Worm (Caenorhabditis elegans) whole organism, early embryonic: ENCODE data around the gene F26F2.4.
"Not testable (repeated sequence)": the region's sequence is repeated elsewhere in the genome, so short reads cannot be mapped to it uniquely, and the experiment has no call there.

Experiments used
- B0310.2 ChIP-seq: sonication (generic microtip); optimal IDR thresholded peaks from 2 replicates; lab custom pipeline; 2016; ENCODE audit warnings: mild to moderate bottlenecking, missing genetic modification characterization, missing compliant biosample characterization
- F13C5.2 ChIP-seq: sonication (generic microtip); optimal IDR thresholded peaks from 2 replicates; lab custom pipeline; 2017; ENCODE audit warnings: mild to moderate bottlenecking, missing genetic modification characterization, inconsistent platforms, missing compliant biosample characterization
- aly-1 ChIP-seq: sonication (generic microtip); optimal IDR thresholded peaks from 2 replicates; lab custom pipeline; 2016; ENCODE audit warnings: missing genetic modification characterization, missing compliant biosample characterization
- ama-1 ChIP-seq: fragments of 150-350 bp; optimal IDR thresholded peaks from 2 replicates; lab custom pipeline; 2014
- ceh-13 ChIP-seq: fragments of 200-800 bp; sonication (Bioruptor generic); optimal IDR thresholded peaks from 2 replicates; lab custom pipeline; 2018; ENCODE audit warnings: mild to moderate bottlenecking, missing genetic modification characterization, missing compliant biosample characterization
- ceh-36 ChIP-seq: sonication (generic microtip); optimal IDR thresholded peaks from 2 replicates; lab custom pipeline; 2016; ENCODE audit warnings: missing genetic modification characterization, inconsistent platforms, missing compliant biosample characterization
- ets-7 ChIP-seq: sonication (generic microtip); optimal IDR thresholded peaks from 2 replicates; lab custom pipeline; 2016; ENCODE audit warnings: missing genotype, missing genetic modification characterization, missing compliant biosample characterization
- flt-1 ChIP-seq: fragments of 200-800 bp; sonication (Bioruptor generic); IDR thresholded peaks from 2 replicates; pipeline ENCODE4 v1.3.6; 2022; ENCODE audit warnings: missing genetic modification characterization, missing compliant biosample characterization
- hmbx-1 ChIP-seq: sonication (generic microtip); optimal IDR thresholded peaks from 2 replicates; lab custom pipeline; 2016; ENCODE audit warnings: mild to moderate bottlenecking, missing genetic modification characterization, missing compliant biosample characterization
- hmg-4 ChIP-seq: fragments of 200-800 bp; sonication (Bioruptor generic); optimal IDR thresholded peaks from 2 replicates; lab custom pipeline; 2018; ENCODE audit warnings: mild to moderate bottlenecking, missing genetic modification characterization, missing compliant biosample characterization
- hnd-1 ChIP-seq: sonication (generic microtip); optimal IDR thresholded peaks from 2 replicates; lab custom pipeline; 2016; ENCODE audit warnings: missing genetic modification characterization, missing compliant biosample characterization
- pes-1 ChIP-seq: fragments of 200-800 bp; sonication (Bioruptor generic); IDR thresholded peaks from 2 replicates; pipeline ENCODE4 v1.3.6; 2022; ENCODE audit warnings: missing genetic modification reagents, missing genetic modification characterization, missing compliant biosample characterization
- scrt-1 ChIP-seq: fragments of 200-800 bp; sonication (Bioruptor generic); IDR thresholded peaks from 2 replicates; pipeline ENCODE4 v1.3.6; 2022; ENCODE audit warnings: missing genetic modification characterization, missing compliant biosample characterization
- sea-1 ChIP-seq: fragments of 200-800 bp; sonication (Bioruptor generic); conservative IDR thresholded peaks from 2 replicates; pipeline ENCODE4 v1.3.6; 2022; ENCODE audit warnings: missing genetic modification characterization, missing compliant biosample characterization
- tbx-11 ChIP-seq: fragments of 200-800 bp; sonication (Bioruptor generic); IDR thresholded peaks from 2 replicates; pipeline ENCODE4 v1.3.6; 2022; ENCODE audit warnings: missing genetic modification characterization, missing compliant biosample characterization
- tbx-37 ChIP-seq: fragments of 200-800 bp; sonication (Bioruptor generic); conservative IDR thresholded peaks from 2 replicates; pipeline ENCODE4 v1.3.6; 2022; ENCODE audit warnings: missing genetic modification reagents, missing genetic modification characterization, missing compliant biosample characterization
- tra-4 ChIP-seq: sonication (generic microtip); optimal IDR thresholded peaks from 2 replicates; lab custom pipeline; 2017; ENCODE audit warnings: missing genetic modification characterization, missing compliant biosample characterization

Gene F26F2.4

DNA sequence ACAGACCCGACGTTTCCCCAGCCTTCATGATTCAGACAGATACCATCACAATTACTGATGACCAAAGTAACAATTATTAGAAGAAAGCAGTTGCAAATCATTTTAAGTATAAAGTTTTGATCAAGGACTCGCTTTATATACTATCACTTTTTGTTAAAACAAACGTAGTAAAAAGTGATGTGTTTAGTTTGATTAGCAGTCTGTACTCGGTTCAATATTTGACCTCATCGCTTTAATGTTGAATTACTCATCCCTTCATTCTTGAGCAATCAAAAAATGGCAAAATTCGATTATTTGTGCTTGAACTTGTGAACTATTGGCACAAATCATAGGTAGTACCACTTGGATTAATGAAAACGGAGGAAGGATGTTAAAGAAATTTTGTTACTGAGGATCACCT, 10.8 kb upstream of the F26F2.4 start, which contains the start of gene abf-4:
Gene abf-4 (minus strand): TSS at position 101 of the 400 bp plus-strand sequence.
- TF ChIP-seq F13C5.2 (tag; lab: Kevin White, UChicago): no peak
- no peak for TF ChIP-seq flt-1 (GFP tag; lab: Robert Waterston, UW)
- no peak for TF ChIP-seq hnd-1 (tag; lab: Kevin White, UChicago)
- no peak for TF ChIP-seq ets-7 (tag; lab: Kevin White, UChicago)
- no peak for TF ChIP-seq ceh-36 (tag; lab: Kevin White, UChicago)
- TF ChIP-seq ama-1: no peak
- TF ChIP-seq scrt-1 (GFP tag; lab: Robert Waterston, UW): no peak
- no peak for TF ChIP-seq ceh-13 (GFP tag; lab: Kevin White, UChicago)
- TF ChIP-seq tbx-11 (GFP tag; lab: Robert Waterston, UW): no peak
- no peak for TF ChIP-seq aly-1 (tag; lab: Kevin White, UChicago)
- TF ChIP-seq hmbx-1 (tag; lab: Kevin White, UChicago): no peak
- TF ChIP-seq hmg-4 (GFP tag; lab: Kevin White, UChicago): no peak
- TF ChIP-seq sea-1 (GFP tag; lab: Robert Waterston, UW): no peak
- TF ChIP-seq tra-4 (tag; lab: Kevin White, UChicago): no peak
- TF ChIP-seq pes-1 (GFP tag; lab: Robert Waterston, UW): no peak
- no peak for TF ChIP-seq tbx-37 (GFP tag; lab: Robert Waterston, UW)
- no peak for TF ChIP-seq B0310.2

DNA sequence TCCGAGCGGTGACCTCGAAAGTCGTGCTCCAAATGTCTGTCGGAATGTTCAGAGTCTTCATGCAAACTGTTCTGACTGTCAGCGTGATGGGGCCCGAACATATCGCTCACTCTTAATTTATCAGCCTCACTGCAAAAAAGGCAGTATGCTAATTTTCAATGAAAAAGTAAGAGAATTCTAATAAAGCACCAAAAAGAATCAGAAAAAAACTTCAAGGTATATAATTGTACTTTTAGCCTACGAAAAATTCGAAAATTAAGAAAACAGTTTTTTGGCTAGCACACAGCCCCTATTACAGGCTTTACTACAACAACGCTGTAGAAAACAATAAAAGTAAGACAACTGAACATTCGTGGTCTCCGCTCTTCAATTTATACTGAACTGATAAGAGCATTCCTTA, 7.3 kb upstream of the F26F2.4 start, which contains the start of gene F26F2.1:
Gene F26F2.1 (minus strand): TSS at position 101 of the 400 bp plus-strand sequence.
- TF ChIP-seq F13C5.2 (tag; lab: Kevin White, UChicago): no peak
- no peak for TF ChIP-seq aly-1 (tag; lab: Kevin White, UChicago)
- TF ChIP-seq sea-1 (GFP tag; lab: Robert Waterston, UW): no peak
- no peak for TF ChIP-seq ama-1
- no peak for TF ChIP-seq hmg-4 (GFP tag; lab: Kevin White, UChicago)
- no peak for TF ChIP-seq ets-7 (tag; lab: Kevin White, UChicago)
- no peak for TF ChIP-seq B0310.2
- no peak for TF ChIP-seq hmbx-1 (tag; lab: Kevin White, UChicago)
- TF ChIP-seq tbx-37 (GFP tag; lab: Robert Waterston, UW): no peak
- no peak for TF ChIP-seq tra-4 (tag; lab: Kevin White, UChicago)
- no peak for TF ChIP-seq hnd-1 (tag; lab: Kevin White, UChicago)
- no peak for TF ChIP-seq ceh-36 (tag; lab: Kevin White, UChicago)
- TF ChIP-seq ceh-13 (GFP tag; lab: Kevin White, UChicago): no peak
- TF ChIP-seq pes-1 (GFP tag; lab: Robert Waterston, UW): no peak
- TF ChIP-seq flt-1 (GFP tag; lab: Robert Waterston, UW): no peak
- TF ChIP-seq tbx-11 (GFP tag; lab: Robert Waterston, UW): no peak
- no peak for TF ChIP-seq scrt-1 (GFP tag; lab: Robert Waterston, UW)

- TF ChIP-seq aly-1, hnd-1, tra-4 (tag; lab: Kevin White, UChicago): not testable (repeated sequence)
Measured at ce11 chrV:20564054-20564453, 5.0 kb upstream of the F26F2.4 start, which contains the start of gene F26F2.13. F26F2.13 (plus strand) TSS chrV:20564354.

DNA sequence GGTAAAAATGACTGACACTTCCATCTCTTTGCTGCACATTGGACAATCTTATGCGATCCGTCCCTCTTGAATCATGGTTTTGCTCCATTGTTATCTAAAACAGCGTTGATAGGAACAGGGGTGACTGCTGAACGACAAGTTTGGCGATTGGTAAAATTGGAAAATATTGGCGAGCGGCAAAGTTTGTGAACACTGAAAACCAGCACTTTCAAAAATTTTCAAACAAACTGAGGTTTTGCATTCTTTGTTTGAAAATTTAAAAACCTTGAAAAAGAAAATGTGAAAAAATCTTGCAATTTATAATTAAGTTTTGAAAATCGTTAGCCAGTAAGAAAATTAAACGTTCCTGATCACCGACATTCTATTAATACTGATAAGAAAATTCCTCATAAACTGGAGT, 2.6 kb upstream of the F26F2.4 start, which contains the start of gene F26F2.3:
Gene F26F2.3 (minus strand): TSS at position 101 of the 400 bp plus-strand sequence.
- TF ChIP-seq ama-1 (no peak), pes-1 (GFP tag; lab: Robert Waterston, UW) (no peak), B0310.2 (no peak), flt-1 (GFP tag; lab: Robert Waterston, UW) (no peak), aly-1 (tag; lab: Kevin White, UChicago) (no peak), tbx-37 (GFP tag; lab: Robert Waterston, UW) (no peak), scrt-1 (GFP tag; lab: Robert Waterston, UW) (no peak), tra-4 (tag; lab: Kevin White, UChicago) (no peak), ets-7 (tag; lab: Kevin White, UChicago) (no peak), ceh-13 (GFP tag; lab: Kevin White, UChicago) (no peak), hmg-4 (GFP tag; lab: Kevin White, UChicago) (no peak), hmbx-1 (tag; lab: Kevin White, UChicago) (no peak), hnd-1 (tag; lab: Kevin White, UChicago) (no peak), ceh-36 (tag; lab: Kevin White, UChicago) (no peak), sea-1 (GFP tag; lab: Robert Waterston, UW) (no peak)

- TF ChIP-seq tbx-11 (GFP tag; lab: Robert Waterston, UW) (no peak), hmbx-1 (tag; lab: Kevin White, UChicago) (no peak), ama-1 (no peak), B0310.2 (no peak), flt-1 (GFP tag; lab: Robert Waterston, UW) (no peak), F13C5.2 (tag; lab: Kevin White, UChicago) (no peak), aly-1 (tag; lab: Kevin White, UChicago) (no peak), sea-1 (GFP tag; lab: Robert Waterston, UW) (no peak), ets-7 (tag; lab: Kevin White, UChicago) (no peak), pes-1 (GFP tag; lab: Robert Waterston, UW) (no peak), tra-4 (tag; lab: Kevin White, UChicago) (no peak), scrt-1 (GFP tag; lab: Robert Waterston, UW) (no peak), hmg-4 (GFP tag; lab: Kevin White, UChicago) (no peak), ceh-36 (tag; lab: Kevin White, UChicago) (no peak), tbx-37 (GFP tag; lab: Robert Waterston, UW) (no peak), hnd-1 (tag; lab: Kevin White, UChicago) (no peak), ceh-13 (GFP tag; lab: Kevin White, UChicago) (no peak)
Measured at ce11 chrV:20573392-20573791, 4.3 kb downstream of the F26F2.4 start, which contains the start of gene F26F2.5. F26F2.5 (plus strand) TSS chrV:20573692.

DNA sequence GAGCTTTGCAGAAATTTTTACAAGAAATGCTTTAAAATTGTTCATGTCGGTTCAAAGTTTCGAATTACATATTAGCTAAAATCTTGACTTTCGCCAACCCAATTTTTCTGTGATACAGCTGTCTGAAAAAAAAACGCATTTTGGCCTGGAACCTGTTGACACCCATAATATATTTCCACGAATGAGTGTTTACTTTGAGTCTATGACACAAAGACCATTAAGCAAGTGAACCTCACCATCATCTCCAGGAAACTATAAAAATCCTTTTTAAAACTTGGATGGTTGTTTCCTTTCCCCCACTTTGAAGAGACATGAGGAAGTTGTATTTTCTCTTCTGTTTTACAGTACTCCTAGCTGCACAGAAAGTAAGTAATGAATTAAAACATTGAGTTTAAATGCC, 5.2 kb downstream of the F26F2.4 start, which contains the start of gene clec-263:
Gene clec-263 (plus strand): TSS at position 301 of the 400 bp plus-strand sequence.
- TF ChIP-seq aly-1 (tag; lab: Kevin White, UChicago) (no peak), scrt-1 (GFP tag; lab: Robert Waterston, UW) (no peak), B0310.2 (no peak), ceh-13 (GFP tag; lab: Kevin White, UChicago) (no peak), hnd-1 (tag; lab: Kevin White, UChicago) (no peak), hmbx-1 (tag; lab: Kevin White, UChicago) (no peak), tbx-37 (GFP tag; lab: Robert Waterston, UW) (no peak), pes-1 (GFP tag; lab: Robert Waterston, UW) (no peak), tbx-11 (GFP tag; lab: Robert Waterston, UW) (no peak), ets-7 (tag; lab: Kevin White, UChicago) (no peak), sea-1 (GFP tag; lab: Robert Waterston, UW) (no peak)
